Worm (Caenorhabditis elegans): Measurements from ENCODE around the gene hlh-13.
"Not testable (repeated sequence)": the region's sequence is repeated elsewhere in the genome, so short reads cannot be mapped to it uniquely, and the experiment has no call there.

Gene hlh-13

ce11 chrX:4248949-4249348 is at the start of gene hlh-13:
Gene hlh-13 (plus strand): TSS chrX:4249249.
- TF ChIP-seq sox-2 (GFP tag; IDR thresholded peaks at IDR 0.05): no peak
- TF ChIP-seq elt-4 (tag; optimal IDR thresholded peaks at IDR 0.05): no peak
- no peak for TF ChIP-seq unc-55 (GFP tag; optimal IDR thresholded peaks at IDR 0.05)
- no peak for TF ChIP-seq pros-1 (tag; optimal IDR thresholded peaks at IDR 0.05)
- no peak for TF ChIP-seq ceh-6 (GFP tag; optimal IDR thresholded peaks at IDR 0.05)
- no peak for TF ChIP-seq pag-3 (tag; optimal IDR thresholded peaks at IDR 0.05; ENCODE audit: borderline replicate concordance)
- no peak for TF ChIP-seq pax-1 (tag; optimal IDR thresholded peaks at IDR 0.05)
- no peak for TF ChIP-seq ahr-1 (tag; optimal IDR thresholded peaks at IDR 0.05)
- TF ChIP-seq ceh-34 (tag; optimal IDR thresholded peaks at IDR 0.05): no peak
- no peak for TF ChIP-seq ceh-30 (tag; optimal IDR thresholded peaks at IDR 0.05)
- no peak for TF ChIP-seq ceh-19 (GFP tag; optimal IDR thresholded peaks at IDR 0.05)

ce11 chrX:4199829-4200228 is 49.2 kb upstream of the hlh-13 start, which contains the start of gene F20B6.5:
Gene F20B6.5 (minus strand): TSS chrX:4199929.
- TF ChIP-seq npax-4 (tag; optimal IDR thresholded peaks at IDR 0.05); fax-1 (tag; optimal IDR thresholded peaks at IDR 0.05); T23F11.4 (GFP tag; optimal IDR thresholded peaks at IDR 0.05): not testable (repeated sequence)

- TF ChIP-seq F13H6.1, eyg-1, ceh-22 (tag; optimal IDR thresholded peaks at IDR 0.05): not testable (repeated sequence)
These were observed 46.9 kb upstream of the hlh-13 start, which contains the start of gene F20B6.6 for ce11 chrX:4202114-4202513. Gene F20B6.6 (minus strand): TSS chrX:4202214.

- TF ChIP-seq syd-9, ceh-31, fax-1 (tag; optimal IDR thresholded peaks at IDR 0.05): not testable (repeated sequence)
These were observed 41.7 kb upstream of the hlh-13 start, which contains the start of gene F20B6.9 for ce11 chrX:4207385-4207784. Gene F20B6.9 (minus strand): TSS chrX:4207485.

ce11 chrX:4208495-4208894 is 40.6 kb upstream of the hlh-13 start:
- TF ChIP-seq ceh-45 (GFP tag; IDR thresholded peaks at IDR 0.05): no peak
- TF ChIP-seq eyg-1 (tag; optimal IDR thresholded peaks at IDR 0.05): no peak
- TF ChIP-seq hlh-13 (GFP tag; optimal IDR thresholded peaks at IDR 0.05): no peak
- no peak for TF ChIP-seq ttx-3 (tag; optimal IDR thresholded peaks at IDR 0.05)
- no peak for TF ChIP-seq pat-9 (tag; optimal IDR thresholded peaks at IDR 0.05)

- TF ChIP-seq madf-2 (tag; optimal IDR thresholded peaks at IDR 0.05) (peak; percentile 67), hlh-8 (tag; optimal IDR thresholded peaks at IDR 0.05) (peak; percentile 79), nhr-232 (tag; optimal IDR thresholded peaks at IDR 0.05) (no peak), syd-9 (tag; optimal IDR thresholded peaks at IDR 0.05) (peak; percentile 83), rnt-1 (tag; optimal IDR thresholded peaks at IDR 0.05) (peak; percentile 94), nfya-1 (tag; optimal IDR thresholded peaks at IDR 0.05) (peak; percentile 98), ceh-24 (tag; optimal IDR thresholded peaks at IDR 0.05) (no peak), T23F11.4 (GFP tag; optimal IDR thresholded peaks at IDR 0.05) (peak; percentile 67), ama-1 (optimal IDR thresholded peaks at IDR 0.05) (no peak), pqm-1 (tag; optimal IDR thresholded peaks at IDR 0.05) (peak; percentile 37), fkh-6 (tag; optimal IDR thresholded peaks at IDR 0.05) (no peak), eyg-1 (tag; optimal IDR thresholded peaks at IDR 0.05) (peak; percentile 73), lin-11 (tag; optimal IDR thresholded peaks at IDR 0.05) (peak; percentile 55), hlh-13 (GFP tag; optimal IDR thresholded peaks at IDR 0.05) (peak; percentile 65), dmd-4 (tag; optimal IDR thresholded peaks at IDR 0.05; ENCODE audit: borderline replicate concordance) (peak; percentile 76), pha-2 (tag; optimal IDR thresholded peaks at IDR 0.05) (peak; percentile 66), ceh-6 (GFP tag; optimal IDR thresholded peaks at IDR 0.05) (peak; percentile 70), tbx-2 (tag; optimal IDR thresholded peaks at IDR 0.05) (peak; percentile 95), ceh-9 (tag; optimal IDR thresholded peaks at IDR 0.05) (no peak), ceh-34 (tag; optimal IDR thresholded peaks at IDR 0.05) (peak; percentile 97), dve-1 (tag; optimal IDR thresholded peaks at IDR 0.05) (peak; percentile 95), nhr-11 (tag; optimal IDR thresholded peaks at IDR 0.05) (no peak), pat-9 (tag; optimal IDR thresholded peaks at IDR 0.05) (peak; percentile 72), hlh-15 (tag; optimal IDR thresholded peaks at IDR 0.05) (peak; percentile 16), hlh-30 (tag; optimal IDR thresholded peaks at IDR 0.05; ENCODE audit: insufficient read depth) (peak; percentile 85), npax-4 (tag; optimal IDR thresholded peaks at IDR 0.05) (peak; percentile 41), ceh-22 (tag; optimal IDR thresholded peaks at IDR 0.05) (peak; percentile 82), elt-4 (tag; optimal IDR thresholded peaks at IDR 0.05) (no peak)
These were observed 39.9 kb upstream of the hlh-13 start for ce11 chrX:4209131-4209530.

Measured in whole organism, late embryonic.